Worm (Caenorhabditis elegans) whole organism, mixed stage, embryonic: ENCODE measurements around the gene rsp-7.

Experiments
- elt-3 ChIP-seq: fragments of 150-350 bp; optimal IDR thresholded peaks from 2 replicates; lab custom pipeline; 2014; ENCODE audit warnings: missing biosample characterization, missing genetic modification characterization
- ham-2 ChIP-seq: fragments of 200-800 bp; sonication (Bioruptor generic); optimal IDR thresholded peaks from 2 replicates; lab custom pipeline; 2018; ENCODE audit warnings: mild to moderate bottlenecking, missing genetic modification characterization, missing compliant biosample characterization
- lsy-2 ChIP-seq: fragments of 150-350 bp; optimal IDR thresholded peaks from 2 replicates; lab custom pipeline; 2014; ENCODE audit warnings: missing biosample characterization, missing genetic modification characterization
- nhr-12 ChIP-seq: fragments of 150-350 bp; optimal IDR thresholded peaks from 2 replicates; lab custom pipeline; 2014; ENCODE audit warnings: missing biosample characterization, missing genetic modification characterization
- nhr-76 ChIP-seq: sonication (generic microtip); optimal IDR thresholded peaks from 2 replicates; lab custom pipeline; 2017; ENCODE audit warnings: missing biosample characterization, missing genetic modification characterization
- pha-4 ChIP-seq: fragments of 150-350 bp; optimal IDR thresholded peaks from 2 replicates; lab custom pipeline; 2018; ENCODE audit warnings: missing biosample characterization, missing genetic modification reagents, missing genetic modification characterization
- sptf-1 ChIP-seq: sonication (generic microtip); optimal IDR thresholded peaks from 2 replicates; lab custom pipeline; 2017; ENCODE audit warnings: mild to moderate bottlenecking, missing genetic modification characterization, moderate library complexity, missing compliant biosample characterization
- unc-62 ChIP-seq: fragments of 150-350 bp; optimal IDR thresholded peaks from 2 replicates; lab custom pipeline; 2014; ENCODE audit warnings: missing biosample characterization, missing genetic modification reagents, missing genetic modification characterization
- ztf-11 ChIP-seq: fragments of 150-350 bp; optimal IDR thresholded peaks from 2 replicates; lab custom pipeline; 2014; ENCODE audit warnings: missing biosample characterization, missing genetic modification characterization

- no peak for TF ChIP-seq unc-62 (GFP tag; lab: Kevin White, UChicago)
- no peak for TF ChIP-seq pha-4 (tag; lab: Kevin White, UChicago)
- TF ChIP-seq elt-3 (tag; lab: Kevin White, UChicago), result no peak
- no peak for TF ChIP-seq sptf-1 (tag; lab: Kevin White, UChicago)
- no peak for TF ChIP-seq nhr-76 (tag; lab: Kevin White, UChicago)
- TF ChIP-seq nhr-12, result no peak
- TF ChIP-seq ztf-11 (tag; lab: Kevin White, UChicago), result no peak
- TF ChIP-seq ham-2 (GFP tag; lab: Kevin White, UChicago), result no peak
- TF ChIP-seq lsy-2 (tag; lab: Kevin White, UChicago), result no peak
Measured at ce11 chrII:10693655-10694054, 34.6 kb downstream of the rsp-7 start, which contains the start of gene gbh-1.
